Worm (Caenorhabditis elegans): ENCODE measurements around the gene plpp-1.3.

plpp-1.3 gene

DNA sequence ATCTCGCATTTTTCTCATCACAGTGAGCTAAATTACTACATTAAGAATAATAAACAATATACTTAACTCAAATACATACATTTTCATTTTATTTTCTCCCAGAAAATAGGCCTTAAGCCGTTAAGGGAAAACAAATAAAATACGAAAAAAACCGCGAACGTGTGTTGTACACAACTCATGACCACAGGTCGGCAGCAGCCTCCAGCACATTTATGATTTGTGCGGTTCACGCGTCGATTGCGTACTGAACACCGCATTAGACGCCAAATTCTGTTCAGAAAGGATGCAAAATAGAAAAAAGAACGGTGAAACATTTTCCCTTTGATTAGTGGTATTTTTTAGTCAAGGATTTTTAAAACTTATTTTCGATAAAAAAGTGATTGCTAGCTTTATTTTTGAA is 15.9 kb upstream of the plpp-1.3 start:
- no peak for TF ChIP-seq nhr-6 (tag; optimal IDR thresholded peaks at IDR 0.05)
- peak; percentile 54 for TF ChIP-seq nhr-129 (tag; optimal IDR thresholded peaks at IDR 0.05)
- TF ChIP-seq sem-4 (tag; optimal IDR thresholded peaks at IDR 0.05): no peak
- no peak for TF ChIP-seq alr-1 (tag; optimal IDR thresholded peaks at IDR 0.05)
- TF ChIP-seq egl-27 (tag; optimal IDR thresholded peaks at IDR 0.05): no peak
- TF ChIP-seq fos-1 (tag; optimal IDR thresholded peaks at IDR 0.05): peak; percentile 85
- no peak for TF ChIP-seq aly-2 (tag; optimal IDR thresholded peaks at IDR 0.05)
- no peak for TF ChIP-seq zag-1 (tag; optimal IDR thresholded peaks at IDR 0.05)
- peak; percentile 5 for TF ChIP-seq nhr-25 (tag; optimal IDR thresholded peaks at IDR 0.05)
- TF ChIP-seq ztf-11 (tag; optimal IDR thresholded peaks at IDR 0.05): no peak
- TF ChIP-seq C34F6.9 (tag; optimal IDR thresholded peaks at IDR 0.05): peak; percentile 63
- TF ChIP-seq lin-39 (tag; optimal IDR thresholded peaks at IDR 0.05): no peak
- TF ChIP-seq blmp-1 (tag; optimal IDR thresholded peaks at IDR 0.05; ENCODE audit: insufficient read depth): no peak
- no peak for TF ChIP-seq mab-5 (tag; optimal IDR thresholded peaks at IDR 0.05)
- TF ChIP-seq mbf-1 (tag; optimal IDR thresholded peaks at IDR 0.05): no peak
- TF ChIP-seq crh-2 (tag; optimal IDR thresholded peaks at IDR 0.05): peak; percentile 65
- TF ChIP-seq gmeb-1 (tag; optimal IDR thresholded peaks at IDR 0.05): no peak
- TF ChIP-seq unc-55 (GFP tag; optimal IDR thresholded peaks at IDR 0.05): peak; percentile 27
- TF ChIP-seq ztf-4 (tag; optimal IDR thresholded peaks at IDR 0.05): no peak
- peak in 1 of 2 experiments; percentile 27 for TF ChIP-seq lsy-2 (tag; optimal IDR thresholded peaks at IDR 0.05)
- no peak for TF ChIP-seq ceh-82 (tag; optimal IDR thresholded peaks at IDR 0.05)
- TF ChIP-seq sma-9 (GFP tag; optimal IDR thresholded peaks at IDR 0.05): no peak
- TF ChIP-seq sma-9 (tag; optimal IDR thresholded peaks at IDR 0.05): no peak

ce11 chrX:10681698-10682097 is 13.4 kb upstream of the plpp-1.3 start, which contains the start of gene phf-31:
TSS of gene phf-31 (plus strand) at chrX:10681998.
- no peak for TF ChIP-seq gmeb-1 (tag; optimal IDR thresholded peaks at IDR 0.05)
- no peak for TF ChIP-seq skn-1 (tag; optimal IDR thresholded peaks at IDR 0.05)
- no peak for TF ChIP-seq nhr-237 (tag; optimal IDR thresholded peaks at IDR 0.05)
- TF ChIP-seq elt-1 (tag; optimal IDR thresholded peaks at IDR 0.05): no peak

DNA sequence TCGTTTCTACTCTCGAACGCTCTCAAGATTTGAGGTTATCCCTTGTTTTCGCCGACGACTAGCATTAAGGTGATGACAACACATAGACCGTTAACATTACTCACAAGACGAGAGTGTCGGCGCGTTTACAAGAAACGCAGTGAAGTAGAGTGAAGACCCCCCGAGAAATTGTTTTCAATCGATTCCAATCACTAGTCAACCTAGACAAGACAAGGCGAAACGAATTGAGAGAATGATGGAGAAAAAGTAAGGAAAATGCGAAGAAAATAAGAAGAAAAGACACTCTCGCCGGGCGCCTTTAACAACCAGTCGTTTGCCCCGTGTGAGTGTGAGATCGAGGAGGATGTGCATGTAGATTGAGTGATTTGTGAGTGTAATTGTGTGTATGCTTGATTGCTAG is 10.6 kb upstream of the plpp-1.3 start:
- peak; percentile 31 for TF ChIP-seq gmeb-1 (tag; optimal IDR thresholded peaks at IDR 0.05)
- peak; percentile 86 for TF ChIP-seq crh-2 (tag; optimal IDR thresholded peaks at IDR 0.05)
- TF ChIP-seq elt-1 (tag; optimal IDR thresholded peaks at IDR 0.05): no peak
- no peak for TF ChIP-seq dmd-4 (tag; optimal IDR thresholded peaks at IDR 0.05)
- TF ChIP-seq nhr-77 (tag; optimal IDR thresholded peaks at IDR 0.05): no peak
- no peak for TF ChIP-seq peb-1 (tag; optimal IDR thresholded peaks at IDR 0.05)
- TF ChIP-seq mdl-1 (tag; optimal IDR thresholded peaks at IDR 0.05): peak in 1 of 2 experiments; percentile 26
- peak; percentile 69 for TF ChIP-seq nhr-25 (tag; optimal IDR thresholded peaks at IDR 0.05)
- no peak for TF ChIP-seq snpc-4 (tag; optimal IDR thresholded peaks at IDR 0.05)
- TF ChIP-seq nhr-23 (tag; optimal IDR thresholded peaks at IDR 0.05): no peak
- TF ChIP-seq lin-11 (tag; optimal IDR thresholded peaks at IDR 0.05): no peak
- TF ChIP-seq zag-1 (tag; optimal IDR thresholded peaks at IDR 0.05): no peak
- TF ChIP-seq nhr-12 (tag; optimal IDR thresholded peaks at IDR 0.05): no peak
- peak; percentile 92 for TF ChIP-seq fos-1 (tag; optimal IDR thresholded peaks at IDR 0.05)
- no peak for TF ChIP-seq ceh-82 (tag; optimal IDR thresholded peaks at IDR 0.05)
- no peak for TF ChIP-seq ztf-1 (GFP tag; conservative IDR thresholded peaks at IDR 0.05)
- peak; percentile 1 for TF ChIP-seq ama-1 (optimal IDR thresholded peaks at IDR 0.05)
- no peak for TF ChIP-seq ceh-16 (tag; optimal IDR thresholded peaks at IDR 0.05)
- TF ChIP-seq mab-5 (tag; optimal IDR thresholded peaks at IDR 0.05): no peak
- TF ChIP-seq nhr-237 (tag; optimal IDR thresholded peaks at IDR 0.05): no peak
- peak; percentile 71 for TF ChIP-seq sem-4 (tag; optimal IDR thresholded peaks at IDR 0.05)
- TF ChIP-seq R02D3.7 (tag; optimal IDR thresholded peaks at IDR 0.05): no peak
- peak; percentile 39 for TF ChIP-seq C34F6.9 (tag; optimal IDR thresholded peaks at IDR 0.05)
- TF ChIP-seq elt-3 (tag; optimal IDR thresholded peaks at IDR 0.05): no peak
- TF ChIP-seq lsy-2 (tag; optimal IDR thresholded peaks at IDR 0.05): peak in 1 of 2 experiments; percentile 62
- TF ChIP-seq skn-1 (tag; optimal IDR thresholded peaks at IDR 0.05): no peak
- no peak for TF ChIP-seq aly-2 (tag; optimal IDR thresholded peaks at IDR 0.05)
- TF ChIP-seq F13H6.1 (tag; optimal IDR thresholded peaks at IDR 0.05): peak; percentile 75
- peak; percentile 84 for TF ChIP-seq nhr-129 (tag; optimal IDR thresholded peaks at IDR 0.05)
- TF ChIP-seq ztf-4 (tag; optimal IDR thresholded peaks at IDR 0.05): peak; percentile 12
- TF ChIP-seq ztf-11 (tag; optimal IDR thresholded peaks at IDR 0.05): no peak
- TF ChIP-seq egl-27 (tag; optimal IDR thresholded peaks at IDR 0.05): no peak
- no peak for TF ChIP-seq unc-55 (GFP tag; optimal IDR thresholded peaks at IDR 0.05)
- peak; percentile 19 for TF ChIP-seq blmp-1 (tag; optimal IDR thresholded peaks at IDR 0.05; ENCODE audit: insufficient read depth)
- TF ChIP-seq unc-39 (tag; optimal IDR thresholded peaks at IDR 0.05): no peak
- TF ChIP-seq ZK546.5 (tag; optimal IDR thresholded peaks at IDR 0.05): no peak
- TF ChIP-seq lin-39 (tag; optimal IDR thresholded peaks at IDR 0.05): no peak
- TF ChIP-seq sma-9 (GFP tag; optimal IDR thresholded peaks at IDR 0.05): peak; percentile 61
- TF ChIP-seq sma-9 (tag; optimal IDR thresholded peaks at IDR 0.05): no peak
- peak; percentile 54 for TF ChIP-seq nhr-6 (tag; optimal IDR thresholded peaks at IDR 0.05)
- peak; percentile 69 for TF ChIP-seq nhr-21 (tag; optimal IDR thresholded peaks at IDR 0.05)
- no peak for TF ChIP-seq nhr-10 (tag; optimal IDR thresholded peaks at IDR 0.05)
- no peak for TF ChIP-seq lin-13 (GFP tag; optimal IDR thresholded peaks at IDR 0.05)
- peak; percentile 61 for TF ChIP-seq sma-3 (GFP tag; optimal IDR thresholded peaks at IDR 0.05)
